Fruit fly (Drosophila melanogaster) whole organism, prepupa: ENCODE results near the gene CG10481.

ENCODE experiments used
- Blimp-1 ChIP-seq: fragments of 200-800 bp; sonication (Bioruptor generic); optimal IDR thresholded peaks from 3 replicates; lab custom pipeline; 2017; ENCODE audit warnings: missing biosample characterization, missing genetic modification characterization, mild to moderate bottlenecking, moderate library complexity, missing genetic modification reagents
- CG10631 ChIP-seq: fragments of 200-800 bp; sonication (Bioruptor generic); optimal IDR thresholded peaks from 2 replicates; lab custom pipeline; 2016; ENCODE audit warnings: missing biosample characterization, missing genetic modification characterization
- CG10669 ChIP-seq: fragments of 200-800 bp; sonication (Bioruptor generic); optimal IDR thresholded peaks from 3 replicates; lab custom pipeline; 2018; ENCODE audit warnings: missing biosample characterization, mild to moderate bottlenecking, missing genetic modification characterization, moderate library complexity
- CG11294 ChIP-seq: fragments of 200-800 bp; sonication (Bioruptor generic); IDR thresholded peaks from 2 replicates; pipeline ENCODE4 v1.3.6; 2022; ENCODE audit warnings: missing biosample characterization, missing genetic modification characterization
- CG11762 ChIP-seq: fragments of 200-800 bp; sonication (Bioruptor generic); optimal IDR thresholded peaks from 3 replicates; lab custom pipeline; 2016; ENCODE audit warnings: missing biosample characterization, missing genetic modification characterization; ENCODE audit not compliant: insufficient read depth
- CG11902 ChIP-seq: fragments of 200-800 bp; sonication (Bioruptor generic); optimal IDR thresholded peaks from 3 replicates; lab custom pipeline; 2016; ENCODE audit warnings: missing biosample characterization, missing genetic modification characterization
- CG15336 ChIP-seq: fragments of 200-800 bp; sonication (Bioruptor generic); IDR thresholded peaks from 2 replicates; pipeline ENCODE4 v1.3.6; 2022; ENCODE audit warnings: missing biosample characterization, missing genetic modification characterization
- CG1621 ChIP-seq: fragments of 200-800 bp; sonication (Bioruptor generic); optimal IDR thresholded peaks from 3 replicates; lab custom pipeline; 2018; ENCODE audit warnings: missing biosample characterization, mild to moderate bottlenecking, missing genetic modification characterization
- CG16779 ChIP-seq: fragments of 200-800 bp; sonication (Bioruptor generic); optimal IDR thresholded peaks from 3 replicates; lab custom pipeline; 2017; ENCODE audit warnings: missing biosample characterization, mild to moderate bottlenecking, missing genetic modification characterization
- CG3032 ChIP-seq: fragments of 200-800 bp; optimal IDR thresholded peaks from 2 replicates; lab custom pipeline; 2019; ENCODE audit warnings: missing biosample characterization, mild to moderate bottlenecking, missing genetic modification characterization, moderate library complexity
- CG31627 ChIP-seq: fragments of 200-800 bp; sonication (Bioruptor generic); optimal IDR thresholded peaks from 3 replicates; lab custom pipeline; 2016; ENCODE audit warnings: missing biosample characterization, missing genetic modification characterization
- CG32006 ChIP-seq: fragments of 200-800 bp; sonication (Bioruptor generic); optimal IDR thresholded peaks from 3 replicates; lab custom pipeline; 2017; ENCODE audit warnings: missing biosample characterization, mild to moderate bottlenecking, missing genetic modification characterization
- CG34406 ChIP-seq: fragments of 200-800 bp; sonication (Bioruptor generic); optimal IDR thresholded peaks from 3 replicates; lab custom pipeline; 2016; ENCODE audit warnings: missing biosample characterization, missing genetic modification characterization
- CG3919 ChIP-seq: fragments of 200-800 bp; sonication (Bioruptor generic); optimal IDR thresholded peaks from 3 replicates; lab custom pipeline; 2016; ENCODE audit warnings: missing biosample characterization, missing genetic modification characterization
- CG4318 ChIP-seq: fragments of 200-800 bp; sonication (Bioruptor generic); optimal IDR thresholded peaks from 3 replicates; lab custom pipeline; 2017; ENCODE audit warnings: missing biosample characterization, mild to moderate bottlenecking, missing genetic modification characterization
- CG6163 ChIP-seq: fragments of 200-800 bp; sonication (Bioruptor generic); IDR thresholded peaks from 3 replicates; pipeline ENCODE4 v1.3.6; 2022; ENCODE audit warnings: missing biosample characterization, missing genetic modification characterization
- CG6276 ChIP-seq: fragments of 200-800 bp; sonication (Bioruptor generic); optimal IDR thresholded peaks from 2 replicates; lab custom pipeline; 2017; ENCODE audit warnings: missing biosample characterization, mild to moderate bottlenecking, missing genetic modification characterization
- CG6808 ChIP-seq: fragments of 200-800 bp; sonication (Bioruptor generic); optimal IDR thresholded peaks from 3 replicates; lab custom pipeline; 2017; ENCODE audit warnings: missing biosample characterization, missing genetic modification characterization, mild to moderate bottlenecking, moderate library complexity, missing genetic modification reagents
- CG6854 ChIP-seq: fragments of 200-800 bp; sonication (Bioruptor generic); optimal IDR thresholded peaks from 2 replicates; lab custom pipeline; 2017; ENCODE audit warnings: missing biosample characterization, mild to moderate bottlenecking, missing genetic modification characterization
- CG7368 ChIP-seq: fragments of 200-800 bp; sonication (Bioruptor generic); optimal IDR thresholded peaks from 3 replicates; lab custom pipeline; 2016; ENCODE audit warnings: missing biosample characterization, missing genetic modification characterization
- CG8119 ChIP-seq: fragments of 200-800 bp; sonication (Bioruptor generic); IDR thresholded peaks from 3 replicates; pipeline ENCODE4 v1.3.6; 2022; ENCODE audit warnings: missing biosample characterization, missing genetic modification characterization
- CG8319 ChIP-seq: fragments of 200-800 bp; sonication (Bioruptor generic); optimal IDR thresholded peaks from 3 replicates; lab custom pipeline; 2016; ENCODE audit warnings: missing biosample characterization, missing genetic modification characterization
- CG8632 ChIP-seq: fragments of 200-800 bp; sonication (Bioruptor generic); optimal IDR thresholded peaks from 3 replicates; lab custom pipeline; 2016; ENCODE audit warnings: missing biosample characterization, missing genetic modification characterization
- CG9139 ChIP-seq: fragments of 200-800 bp; sonication (Bioruptor generic); optimal IDR thresholded peaks from 3 replicates; lab custom pipeline; 2017; ENCODE audit warnings: missing biosample characterization, mild to moderate bottlenecking, missing genetic modification characterization
- Eip75B ChIP-seq: fragments of 200-800 bp; sonication (Bioruptor generic); optimal IDR thresholded peaks from 3 replicates; lab custom pipeline; 2016; ENCODE audit warnings: missing biosample characterization, missing genetic modification characterization
- Eip78C ChIP-seq: fragments of 200-800 bp; sonication (Bioruptor generic); peaks from one replicate; lab custom pipeline; 2016; ENCODE audit warnings: missing biosample characterization, missing genetic modification characterization
- Eip93F ChIP-seq: fragments of 200-800 bp; sonication (Bioruptor generic); optimal IDR thresholded peaks from 2 replicates; lab custom pipeline; 2016; ENCODE audit warnings: missing biosample characterization, mild to moderate bottlenecking, missing genetic modification characterization
- Ets21C ChIP-seq: fragments of 200-800 bp; sonication (Bioruptor generic); optimal IDR thresholded peaks from 3 replicates; lab custom pipeline; 2016; ENCODE audit warnings: missing biosample characterization, missing genetic modification characterization
- Ets96B ChIP-seq: fragments of 200-800 bp; optimal IDR thresholded peaks from 2 replicates; lab custom pipeline; 2019; ENCODE audit warnings: missing biosample characterization, mild to moderate bottlenecking, missing genetic modification characterization, moderate library complexity
- Gug ChIP-seq: fragments of 200-800 bp; sonication (Bioruptor generic); IDR thresholded peaks from 2 replicates; pipeline ENCODE4 v1.3.6; 2022; ENCODE audit warnings: missing biosample characterization, missing genetic modification characterization
- Hr38 ChIP-seq: sonication (Bioruptor generic); optimal IDR thresholded peaks from 2 replicates; lab custom pipeline; 2016; ENCODE audit warnings: missing biosample characterization, missing genetic modification characterization
- Hr39 ChIP-seq: fragments of 200-800 bp; sonication (Bioruptor generic); optimal IDR thresholded peaks from 2 replicates; lab custom pipeline; 2016; ENCODE audit warnings: missing biosample characterization, missing genetic modification characterization
- Hr4 ChIP-seq: fragments of 200-800 bp; sonication (Bioruptor generic); optimal IDR thresholded peaks from 3 replicates; lab custom pipeline; 2016; ENCODE audit warnings: missing biosample characterization, missing genetic modification characterization
- Lpt ChIP-seq: fragments of 200-800 bp; sonication (Bioruptor generic); optimal IDR thresholded peaks from 3 replicates; lab custom pipeline; 2016; ENCODE audit warnings: missing biosample characterization, missing genetic modification characterization
- Met ChIP-seq: fragments of 200-800 bp; sonication (Bioruptor generic); optimal IDR thresholded peaks from 3 replicates; lab custom pipeline; 2016; ENCODE audit warnings: missing biosample characterization, missing genetic modification characterization
- OdsH ChIP-seq: fragments of 200-800 bp; sonication (Bioruptor generic); optimal IDR thresholded peaks from 3 replicates; lab custom pipeline; 2016; ENCODE audit warnings: missing biosample characterization, missing genetic modification characterization
- Sox14 ChIP-seq: fragments of 200-800 bp; sonication (Bioruptor generic); optimal IDR thresholded peaks from 3 replicates; lab custom pipeline; 2016; ENCODE audit warnings: missing biosample characterization, missing genetic modification characterization
- Sox15 ChIP-seq: fragments of 200-800 bp; sonication (Bioruptor generic); optimal IDR thresholded peaks from 3 replicates; lab custom pipeline; 2016; ENCODE audit warnings: missing biosample characterization, missing genetic modification characterization
- acj6 ChIP-seq: fragments of 200-800 bp; sonication (Bioruptor generic); optimal IDR thresholded peaks from 3 replicates; lab custom pipeline; 2016; ENCODE audit warnings: missing biosample characterization, missing genetic modification characterization
- dac ChIP-seq: fragments of 200-800 bp; sonication (Bioruptor generic); optimal IDR thresholded peaks from 2 replicates; lab custom pipeline; 2017; ENCODE audit warnings: missing biosample characterization, mild to moderate bottlenecking, missing genetic modification characterization
- dsx ChIP-seq: fragments of 200-800 bp; optimal IDR thresholded peaks from 3 replicates; lab custom pipeline; 2019; ENCODE audit warnings: missing biosample characterization, mild to moderate bottlenecking, missing genetic modification characterization, moderate library complexity; ENCODE audit not compliant: poor library complexity, severe bottlenecking
- eg ChIP-seq: fragments of 200-800 bp; sonication (Bioruptor generic); IDR thresholded peaks from 3 replicates; pipeline ENCODE4 v1.3.6; 2022; ENCODE audit warnings: missing biosample characterization, missing genetic modification characterization
- esn ChIP-seq: fragments of 200-800 bp; sonication (Bioruptor generic); optimal IDR thresholded peaks from 2 replicates; lab custom pipeline; 2016; ENCODE audit warnings: missing biosample characterization, mild to moderate bottlenecking, missing genetic modification characterization, moderate library complexity
- fd59A ChIP-seq: fragments of 200-800 bp; sonication (Bioruptor generic); optimal IDR thresholded peaks from 2 replicates; lab custom pipeline; 2017; ENCODE audit warnings: missing biosample characterization, mild to moderate bottlenecking, missing genetic modification characterization, missing genetic modification reagents
- fd85E ChIP-seq: fragments of 200-800 bp; sonication (Bioruptor generic); optimal IDR thresholded peaks from 3 replicates; lab custom pipeline; 2016; ENCODE audit warnings: missing biosample characterization, missing genetic modification characterization
- fkh ChIP-seq: fragments of 200-800 bp; sonication (Bioruptor generic); optimal IDR thresholded peaks from 3 replicates; lab custom pipeline; 2017; ENCODE audit warnings: missing biosample characterization, mild to moderate bottlenecking, missing genetic modification characterization, moderate library complexity
- net ChIP-seq: fragments of 200-800 bp; sonication (Bioruptor generic); optimal IDR thresholded peaks from 3 replicates; lab custom pipeline; 2016; ENCODE audit warnings: missing biosample characterization, missing genetic modification characterization
- pdm3 ChIP-seq: fragments of 200-800 bp; sonication (Bioruptor generic); optimal IDR thresholded peaks from 3 replicates; lab custom pipeline; 2016; ENCODE audit warnings: missing biosample characterization, missing genetic modification characterization
- salr ChIP-seq, 2 experiments: fragments of 200-800 bp; sonication (Bioruptor generic); optimal IDR thresholded peaks; 3 replicates each; lab custom pipeline; 2016 to 2018; ENCODE audit warnings: missing biosample characterization in 2 of 2, missing genetic modification characterization in 2 of 2, mild to moderate bottlenecking in 1 of 2
- spab ChIP-seq: fragments of 200-800 bp; sonication (Bioruptor generic); optimal IDR thresholded peaks from 2 replicates; lab custom pipeline; 2017; ENCODE audit warnings: missing biosample characterization, mild to moderate bottlenecking, missing genetic modification characterization, missing genetic modification reagents
- ss ChIP-seq, 2 experiments: fragments of 200-800 bp; sonication (Bioruptor generic); optimal IDR thresholded peaks; 2 replicates in 1 of 2; 3 replicates in 1 of 2; lab custom pipeline; 2017 to 2018; ENCODE audit warnings: mild to moderate bottlenecking in 2 of 2, missing biosample characterization in 2 of 2, missing genetic modification characterization in 2 of 2, moderate library complexity in 1 of 2
- svp ChIP-seq: fragments of 200-800 bp; sonication (Bioruptor generic); peaks from one replicate; lab custom pipeline; 2016; ENCODE audit warnings: missing biosample characterization, missing genetic modification characterization
- topi ChIP-seq: fragments of 200-800 bp; sonication (Bioruptor generic); optimal IDR thresholded peaks from 3 replicates; lab custom pipeline; 2016; ENCODE audit warnings: missing biosample characterization, missing genetic modification characterization

The CG10481 gene

DNA sequence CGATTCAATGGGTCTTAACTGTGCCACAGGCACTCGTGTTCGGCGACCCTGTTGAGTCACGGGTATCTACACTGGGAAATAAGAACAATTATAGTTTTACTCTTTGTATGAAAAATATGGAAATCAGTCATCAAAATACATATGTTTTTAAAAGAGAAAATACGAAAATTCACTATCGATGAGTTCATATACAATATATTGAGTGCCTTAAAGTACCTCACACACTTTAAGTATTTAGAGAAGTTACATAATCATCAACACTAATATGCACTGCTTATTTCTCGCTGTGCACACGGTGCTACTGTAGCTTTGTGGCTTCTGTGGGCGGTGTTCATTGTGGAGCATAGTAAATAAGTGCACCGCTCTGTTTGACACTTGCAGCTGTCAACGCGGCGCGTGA is 7.9 kb downstream of the CG10481 start:
- no peak for TF ChIP-seq fkh (GFP tag; lab: Kevin White, UChicago)
- TF ChIP-seq CG11902 = no peak
- no peak for TF ChIP-seq topi (GFP tag; lab: Kevin White, UChicago)
- TF ChIP-seq esn = no peak
- no peak for TF ChIP-seq ss (GFP tag; optimal IDR thresholded peaks at IDR 0.05; lab: Kevin White, UChicago)
- peak; percentile 75 for TF ChIP-seq CG6276
- TF ChIP-seq Lpt = peak; percentile 36
- TF ChIP-seq CG8632 (GFP tag; lab: Kevin White, UChicago) = no peak
- TF ChIP-seq CG7368 = no peak
- TF ChIP-seq net (GFP tag; lab: Kevin White, UChicago) = peak; percentile 24
- no peak for TF ChIP-seq CG6854 (GFP tag; lab: Kevin White, UChicago)
- peak; percentile 31 for TF ChIP-seq CG10631
- TF ChIP-seq Eip75B (GFP tag; lab: Kevin White, UChicago) = peak; percentile 24
- TF ChIP-seq dac (GFP tag; lab: Kevin White, UChicago) = peak; percentile 17
- no peak for TF ChIP-seq dsx (GFP tag; lab: Kevin White, UChicago)
- TF ChIP-seq CG1621 (tag; lab: Kevin White, UChicago) = no peak
- TF ChIP-seq CG32006 (GFP tag; lab: Kevin White, UChicago) = peak; percentile 65
- no peak for TF ChIP-seq Sox14 (GFP tag; lab: Kevin White, UChicago)
- no peak for TF ChIP-seq Ets96B
- TF ChIP-seq Hr38 = no peak
- peak; percentile 37 for TF ChIP-seq CG6808 (GFP tag; lab: Kevin White, UChicago)
- TF ChIP-seq Eip93F = no peak
- no peak for TF ChIP-seq acj6 (GFP tag; lab: Kevin White, UChicago)
- no peak for TF ChIP-seq Ets21C (GFP tag; lab: Kevin White, UChicago)
- TF ChIP-seq CG31627 (GFP tag; lab: Kevin White, UChicago) = no peak
- no peak for TF ChIP-seq CG9139 (GFP tag; lab: Kevin White, UChicago)
- TF ChIP-seq OdsH (GFP tag; lab: Kevin White, UChicago) = peak; percentile 47
- peak; percentile 19 for TF ChIP-seq spab
- TF ChIP-seq CG8119 (GFP tag; lab: Robert Waterston, UW) = peak; percentile 78
- TF ChIP-seq CG8319 (GFP tag; lab: Kevin White, UChicago) = no peak
- peak; percentile 41 for TF ChIP-seq CG3032 (tag; lab: Kevin White, UChicago)
- no peak for TF ChIP-seq CG3919 (GFP tag; lab: Kevin White, UChicago)
- TF ChIP-seq fd85E = no peak
- TF ChIP-seq Hr39 (GFP tag; lab: Kevin White, UChicago) = no peak
- TF ChIP-seq CG10669 (GFP tag; lab: Kevin White, UChicago) = peak; percentile 27
- no peak for TF ChIP-seq Sox15 (GFP tag; lab: Kevin White, UChicago)
- peak; percentile 53; the same call in 2 of the 3 replicates for TF ChIP-seq CG6163 (GFP tag; lab: Robert Waterston, UW)
- TF ChIP-seq CG4318 (GFP tag; lab: Kevin White, UChicago) = peak; percentile 49
- TF ChIP-seq svp (GFP tag; lab: Kevin White, UChicago) = no peak
- TF ChIP-seq Hr4 (GFP tag; lab: Kevin White, UChicago) = peak; percentile 55
- peak; percentile 1 for TF ChIP-seq Met (GFP tag; lab: Kevin White, UChicago)
- peak; percentile 70 for TF ChIP-seq eg (GFP tag; lab: Robert Waterston, UW)
- TF ChIP-seq Eip78C = peak; percentile 60
- peak; percentile 18; the same call in 1 of the 2 replicates for TF ChIP-seq Gug (GFP tag; lab: Robert Waterston, UW)
- TF ChIP-seq CG11294 (GFP tag; lab: Robert Waterston, UW) = no peak
- TF ChIP-seq CG11762 (GFP tag; lab: Kevin White, UChicago) = peak; percentile 29
- no peak for TF ChIP-seq Blimp-1 (GFP tag; lab: Kevin White, UChicago)
- TF ChIP-seq CG16779 (tag; lab: Kevin White, UChicago) = no peak
- TF ChIP-seq CG15336 (GFP tag; lab: Robert Waterston, UW) = peak; percentile 77
- TF ChIP-seq CG34406 (GFP tag; lab: Kevin White, UChicago) = no peak
- TF ChIP-seq pdm3 (GFP tag; lab: Kevin White, UChicago) = no peak
- TF ChIP-seq salr (GFP tag; optimal IDR thresholded peaks at IDR 0.05; lab: Kevin White, UChicago) = peak in 1 of 2 experiments; percentile 28
- TF ChIP-seq fd59A (GFP tag; lab: Kevin White, UChicago) = no peak
